Worm (Caenorhabditis elegans) whole organism, L3 larva: Measurements from ENCODE around the gene cst-1.

Experiments
- aly-2 ChIP-seq: fragments of 150-350 bp; optimal IDR thresholded peaks from 2 replicates; lab custom pipeline; 2014; ENCODE audit warnings: missing biosample characterization, missing genetic modification characterization
- ama-1 ChIP-seq: fragments of 150-350 bp; optimal IDR thresholded peaks from 2 replicates; lab custom pipeline; 2018
- ceh-28 ChIP-seq: fragments of 150-350 bp; optimal IDR thresholded peaks from 2 replicates; lab custom pipeline; 2014; ENCODE audit warnings: missing biosample characterization, missing genetic modification reagents, missing genetic modification characterization
- ceh-82 ChIP-seq: fragments of 150-350 bp; optimal IDR thresholded peaks from 2 replicates; lab custom pipeline; 2014; ENCODE audit warnings: missing biosample characterization, missing genetic modification characterization
- daf-12 ChIP-seq: fragments of 150-350 bp; optimal IDR thresholded peaks from 2 replicates; lab custom pipeline; 2014; ENCODE audit warnings: missing biosample characterization, missing genetic modification reagents, missing genetic modification characterization
- egl-5 ChIP-seq: fragments of 150-350 bp; optimal IDR thresholded peaks from 2 replicates; lab custom pipeline; 2017; ENCODE audit warnings: missing biosample characterization, missing genetic modification reagents, missing genetic modification characterization, inconsistent platforms
- elt-2 ChIP-seq: sonication (generic microtip); optimal IDR thresholded peaks from 2 replicates; lab custom pipeline; 2016; ENCODE audit warnings: missing genetic modification reagents, mild to moderate bottlenecking, missing genetic modification characterization, missing compliant biosample characterization
- eor-1 ChIP-seq, 2 experiments: fragments of 150-350 bp; optimal IDR thresholded peaks; 2 replicates each; lab custom pipeline; 2014 to 2018; ENCODE audit warnings: missing biosample characterization in 2 of 2, missing genetic modification characterization in 2 of 2
- fkh-10 ChIP-seq: sonication (generic microtip); optimal IDR thresholded peaks from 2 replicates; lab custom pipeline; 2017; ENCODE audit warnings: missing biosample characterization, missing genetic modification reagents, missing genetic modification characterization
- hmg-11 ChIP-seq: sonication (generic microtip); optimal IDR thresholded peaks from 2 replicates; lab custom pipeline; 2016; ENCODE audit warnings: missing genetic modification characterization, missing compliant biosample characterization
- lin-39 ChIP-seq: fragments of 150-350 bp; optimal IDR thresholded peaks from 2 replicates; lab custom pipeline; 2018; ENCODE audit warnings: missing biosample characterization, missing genetic modification reagents, missing genetic modification characterization
- lsy-12 ChIP-seq: sonication (generic microtip); optimal IDR thresholded peaks from 2 replicates; lab custom pipeline; 2016; ENCODE audit warnings: mild to moderate bottlenecking, missing genetic modification characterization, missing compliant biosample characterization
- mdl-1 ChIP-seq: fragments of 150-350 bp; optimal IDR thresholded peaks from 2 replicates; lab custom pipeline; 2014; ENCODE audit warnings: missing biosample characterization, missing genetic modification characterization
- nfya-1 ChIP-seq: sonication (generic microtip); optimal IDR thresholded peaks from 2 replicates; lab custom pipeline; 2017; ENCODE audit warnings: missing genetic modification characterization, mild to moderate bottlenecking, missing compliant biosample characterization, antibody characterized with exemption, moderate library complexity; ENCODE audit not compliant: insufficient read depth
- nhr-12 ChIP-seq: fragments of 150-350 bp; optimal IDR thresholded peaks from 2 replicates; lab custom pipeline; 2014; ENCODE audit warnings: missing biosample characterization, missing genetic modification characterization
- nhr-23 ChIP-seq: fragments of 150-350 bp; optimal IDR thresholded peaks from 2 replicates; lab custom pipeline; 2014; ENCODE audit warnings: missing biosample characterization, missing genetic modification reagents, missing genetic modification characterization
- nhr-43 ChIP-seq: sonication (generic microtip); optimal IDR thresholded peaks from 2 replicates; lab custom pipeline; 2016; ENCODE audit warnings: mild to moderate bottlenecking, missing genetic modification characterization, missing compliant biosample characterization; ENCODE audit not compliant: poor library complexity, severe bottlenecking
- pha-4 ChIP-seq: fragments of 150-350 bp; optimal IDR thresholded peaks from 2 replicates; lab custom pipeline; 2014; ENCODE audit warnings: missing biosample characterization, missing genetic modification reagents, missing genetic modification characterization
- pqm-1 ChIP-seq: fragments of 150-350 bp; optimal IDR thresholded peaks from 2 replicates; lab custom pipeline; 2017; ENCODE audit warnings: missing biosample characterization, missing genetic modification characterization, inconsistent platforms
- sea-2 ChIP-seq: fragments of 150-350 bp; sonication (generic microtip); optimal IDR thresholded peaks from 4 replicates; lab custom pipeline; 2014; ENCODE audit warnings: missing biosample characterization, missing genetic modification reagents, missing genetic modification characterization
- skn-1 ChIP-seq: fragments of 150-350 bp; optimal IDR thresholded peaks from 2 replicates; lab custom pipeline; 2014; ENCODE audit warnings: missing biosample characterization, missing genetic modification characterization
- tbx-2 ChIP-seq: sonication (generic microtip); optimal IDR thresholded peaks from 2 replicates; lab custom pipeline; 2016; ENCODE audit warnings: mild to moderate bottlenecking, missing genetic modification characterization, missing compliant biosample characterization
- unc-39 ChIP-seq: sonication (generic microtip); optimal IDR thresholded peaks from 4 replicates; lab custom pipeline; 2017; ENCODE audit warnings: missing biosample characterization, missing genetic modification characterization
- unc-62 ChIP-seq: fragments of 150-350 bp; sonication (generic microtip); optimal IDR thresholded peaks from 4 replicates; lab custom pipeline; 2014; ENCODE audit warnings: missing biosample characterization, missing genetic modification reagents, missing genetic modification characterization
- ztf-11 ChIP-seq: fragments of 150-350 bp; optimal IDR thresholded peaks from 2 replicates; lab custom pipeline; 2014; ENCODE audit warnings: missing biosample characterization, missing genetic modification characterization

Gene cst-1

ce11 chrX:4388834-4389409 is 49.5 kb downstream of the cst-1 start, which contains the start of gene dpy-23 (continued):
- peak; percentile 98 for TF ChIP-seq hmg-11 (tag; lab: Kevin White, UChicago)
- peak; percentile 86 for TF ChIP-seq ceh-28
- peak; percentile 97 for TF ChIP-seq pha-4 (tag; lab: Kevin White, UChicago)
- peak; percentile 92 for TF ChIP-seq skn-1
- no peak for TF ChIP-seq nhr-12 (tag; lab: Kevin White, UChicago)
- TF ChIP-seq pqm-1 (tag; lab: Kevin White, UChicago): peak; percentile 50
- peak; percentile 90 for TF ChIP-seq nhr-23 (tag; lab: Kevin White, UChicago)
- TF ChIP-seq ztf-11 (tag; lab: Kevin White, UChicago): no peak
- no peak for TF ChIP-seq unc-39 (tag; lab: Kevin White, UChicago)
- TF ChIP-seq aly-2: no peak
- peak; percentile 75 for TF ChIP-seq lsy-12 (tag; lab: Kevin White, UChicago)
- TF ChIP-seq ceh-82: peak; percentile 69
- TF ChIP-seq lin-39 (tag; lab: Kevin White, UChicago): peak; percentile 98
- TF ChIP-seq ama-1: peak; percentile 22
- TF ChIP-seq fkh-10: peak; percentile 89
- no peak for TF ChIP-seq sea-2 (GFP tag; lab: Kevin White, UChicago)
- TF ChIP-seq egl-5 (tag; lab: Kevin White, UChicago): no peak
- peak; percentile 85 for TF ChIP-seq tbx-2 (tag; lab: Kevin White, UChicago)
- TF ChIP-seq mdl-1 (tag; lab: Kevin White, UChicago): peak; percentile 79
- TF ChIP-seq daf-12 (tag; lab: Kevin White, UChicago): no peak
- TF ChIP-seq unc-62: peak; percentile 85
- no peak for TF ChIP-seq eor-1 (tag; optimal IDR thresholded peaks at IDR 0.05; lab: Kevin White, UChicago)
- peak; percentile 93 for TF ChIP-seq nhr-43 (tag; lab: Kevin White, UChicago)

ce11 chrX:4391680-4392079 is 52.2 kb downstream of the cst-1 start:
- TF ChIP-seq nfya-1 (tag; lab: Kevin White, UChicago) (peak; percentile 27), ceh-82 (no peak), elt-2 (tag; lab: Kevin White, UChicago) (no peak)
